Fruit fly (Drosophila melanogaster): ENCODE results near the gene JMJD7.

- no peak for TF ChIP-seq Clk (GFP tag; optimal IDR thresholded peaks at IDR 0.05)
- TF ChIP-seq CG7101 (tag; optimal IDR thresholded peaks at IDR 0.05): no peak
- no peak for TF ChIP-seq CG12768 (GFP tag; optimal IDR thresholded peaks at IDR 0.05)
- no peak for TF ChIP-seq Hr96 (GFP tag; optimal IDR thresholded peaks at IDR 0.05)
These were observed 19.9 kb downstream of the JMJD7 start for dm6 chr3L:13430171-13430570.

Data from whole organism, adult.